Worm (Caenorhabditis elegans) whole organism, L2 larva: ENCODE results near the gene K09C8.2.
A peak's percentile ranks its signal among the peaks of the same experiment; 100 is the strongest.

Experiments
- C34F6.9 ChIP-seq: fragments of 150-350 bp; optimal IDR thresholded peaks from 2 replicates; lab custom pipeline; 2014; ENCODE audit warnings: missing biosample characterization, missing genetic modification characterization
- F13H6.1 ChIP-seq: sonication (generic microtip); optimal IDR thresholded peaks from 2 replicates; lab custom pipeline; 2016; ENCODE audit warnings: missing genetic modification characterization, missing compliant biosample characterization
- Y55F3AM.14 ChIP-seq: fragments of 200-800 bp; sonication (Bioruptor generic); optimal IDR thresholded peaks from 2 replicates; lab custom pipeline; 2018; ENCODE audit warnings: mild to moderate bottlenecking, missing genetic modification characterization, missing compliant biosample characterization
- ZK546.5 ChIP-seq: sonication (generic microtip); optimal IDR thresholded peaks from 2 replicates; lab custom pipeline; 2017; ENCODE audit warnings: missing biosample characterization, missing genetic modification characterization
- alr-1 ChIP-seq: fragments of 150-350 bp; optimal IDR thresholded peaks from 2 replicates; lab custom pipeline; 2014; ENCODE audit warnings: missing biosample characterization, missing genetic modification characterization
- aly-2 ChIP-seq: fragments of 150-350 bp; optimal IDR thresholded peaks from 2 replicates; lab custom pipeline; 2014; ENCODE audit warnings: missing biosample characterization, missing genetic modification characterization
- ama-1 ChIP-seq: fragments of 150-350 bp; optimal IDR thresholded peaks from 2 replicates; lab custom pipeline; 2018; ENCODE audit warnings: inconsistent platforms
- blmp-1 ChIP-seq: sonication (generic microtip); optimal IDR thresholded peaks from 2 replicates; lab custom pipeline; 2017; ENCODE audit warnings: missing genetic modification characterization, mild to moderate bottlenecking, missing compliant biosample characterization, antibody characterized with exemption, moderate library complexity; ENCODE audit not compliant: insufficient read depth
- crh-2 ChIP-seq: sonication (generic microtip); optimal IDR thresholded peaks from 2 replicates; lab custom pipeline; 2017; ENCODE audit warnings: missing biosample characterization, missing genetic modification characterization
- dmd-4 ChIP-seq: sonication (generic microtip); optimal IDR thresholded peaks from 2 replicates; lab custom pipeline; 2017; ENCODE audit warnings: missing biosample characterization, missing genetic modification characterization
- egl-27 ChIP-seq: sonication (generic microtip); optimal IDR thresholded peaks from 3 replicates; lab custom pipeline; 2017; ENCODE audit warnings: missing biosample characterization, missing genetic modification reagents, missing genetic modification characterization
- elt-1 ChIP-seq: fragments of 150-350 bp; optimal IDR thresholded peaks from 2 replicates; lab custom pipeline; 2014; ENCODE audit warnings: missing biosample characterization, missing genetic modification characterization
- elt-3 ChIP-seq: sonication (generic microtip); optimal IDR thresholded peaks from 2 replicates; lab custom pipeline; 2017; ENCODE audit warnings: missing biosample characterization, missing genetic modification characterization
- fos-1 ChIP-seq: fragments of 150-350 bp; optimal IDR thresholded peaks from 2 replicates; lab custom pipeline; 2014; ENCODE audit warnings: missing biosample characterization, missing genetic modification characterization
- gmeb-1 ChIP-seq: fragments of 150-350 bp; optimal IDR thresholded peaks from 2 replicates; lab custom pipeline; 2014; ENCODE audit warnings: missing biosample characterization, missing genetic modification characterization
- lin-11 ChIP-seq: fragments of 150-350 bp; sonication (generic microtip); optimal IDR thresholded peaks from 2 replicates; lab custom pipeline; 2014; ENCODE audit warnings: missing biosample characterization, missing genetic modification characterization, inconsistent platforms, mixed read lengths
- lin-13 ChIP-seq: fragments of 150-350 bp; optimal IDR thresholded peaks from 2 replicates; lab custom pipeline; 2014; ENCODE audit warnings: missing biosample characterization, missing genetic modification reagents, missing genetic modification characterization
- lin-39 ChIP-seq: fragments of 150-350 bp; optimal IDR thresholded peaks from 2 replicates; lab custom pipeline; 2014; ENCODE audit warnings: missing biosample characterization, missing genetic modification reagents, missing genetic modification characterization
- lsy-2 ChIP-seq, 2 experiments: fragments of 150-350 bp in 1 of 2; sonication (generic microtip) in 1 of 2; optimal IDR thresholded peaks; 2 replicates each; lab custom pipeline; 2014 to 2017; ENCODE audit warnings: missing biosample characterization in 2 of 2, missing genetic modification characterization in 2 of 2
- mab-5 ChIP-seq: fragments of 150-350 bp; optimal IDR thresholded peaks from 2 replicates; lab custom pipeline; 2014; ENCODE audit warnings: missing biosample characterization, missing genetic modification characterization
- mbf-1 ChIP-seq: sonication (generic microtip); optimal IDR thresholded peaks from 2 replicates; lab custom pipeline; 2017; ENCODE audit warnings: missing biosample characterization, missing genetic modification characterization
- mdl-1 ChIP-seq, 2 experiments: fragments of 150-350 bp in 1 of 2; sonication (generic microtip) in 1 of 2; optimal IDR thresholded peaks; 2 replicates each; lab custom pipeline; 2017; ENCODE audit warnings: missing biosample characterization in 2 of 2, missing genetic modification characterization in 2 of 2
- nhr-10 ChIP-seq: sonication (generic microtip); optimal IDR thresholded peaks from 2 replicates; lab custom pipeline; 2017; ENCODE audit warnings: missing biosample characterization, missing genetic modification characterization
- nhr-11 ChIP-seq: fragments of 150-350 bp; optimal IDR thresholded peaks from 2 replicates; lab custom pipeline; 2014; ENCODE audit warnings: missing biosample characterization, missing genetic modification characterization
- nhr-12 ChIP-seq: fragments of 150-350 bp; optimal IDR thresholded peaks from 2 replicates; lab custom pipeline; 2014; ENCODE audit warnings: missing biosample characterization, missing genetic modification characterization
- nhr-129 ChIP-seq: fragments of 150-350 bp; optimal IDR thresholded peaks from 2 replicates; lab custom pipeline; 2014; ENCODE audit warnings: missing biosample characterization, missing genetic modification characterization
- nhr-21 ChIP-seq: fragments of 150-350 bp; optimal IDR thresholded peaks from 2 replicates; lab custom pipeline; 2014; ENCODE audit warnings: missing biosample characterization, missing genetic modification characterization
- nhr-25 ChIP-seq: fragments of 150-350 bp; sonication (generic microtip); optimal IDR thresholded peaks from 3 replicates; lab custom pipeline; 2014; ENCODE audit warnings: missing biosample characterization, missing genetic modification characterization
- nhr-6 ChIP-seq: fragments of 150-350 bp; optimal IDR thresholded peaks from 2 replicates; lab custom pipeline; 2014; ENCODE audit warnings: missing biosample characterization, missing genetic modification characterization
- nhr-77 ChIP-seq: fragments of 150-350 bp; optimal IDR thresholded peaks from 2 replicates; lab custom pipeline; 2014; ENCODE audit warnings: missing biosample characterization, missing genetic modification characterization
- peb-1 ChIP-seq: fragments of 150-350 bp; optimal IDR thresholded peaks from 2 replicates; lab custom pipeline; 2014; ENCODE audit warnings: missing biosample characterization, missing genetic modification characterization
- sem-4 ChIP-seq: fragments of 150-350 bp; optimal IDR thresholded peaks from 2 replicates; lab custom pipeline; 2014; ENCODE audit warnings: missing biosample characterization, missing genetic modification reagents, missing genetic modification characterization
- skn-1 ChIP-seq: sonication (generic microtip); optimal IDR thresholded peaks from 2 replicates; lab custom pipeline; 2017; ENCODE audit warnings: missing biosample characterization, missing genetic modification characterization
- sma-3 ChIP-seq: sonication (generic microtip); optimal IDR thresholded peaks from 2 replicates; lab custom pipeline; 2016; ENCODE audit warnings: missing genetic modification reagents, missing genetic modification characterization, missing compliant biosample characterization
- sma-9 ChIP-seq, 2 experiments: fragments of 150-350 bp in 1 of 2; sonication (generic microtip) in 1 of 2; optimal IDR thresholded peaks; 2 replicates each; lab custom pipeline; 2014 to 2016; ENCODE audit warnings: missing genetic modification characterization in 2 of 2, mild to moderate bottlenecking in 1 of 2, missing biosample characterization in 1 of 2, missing compliant biosample characterization in 1 of 2, missing genetic modification reagents in 1 of 2, moderate library complexity in 1 of 2
- snpc-4 ChIP-seq: fragments of 150-350 bp; optimal IDR thresholded peaks from 2 replicates; lab custom pipeline; 2014; ENCODE audit warnings: missing biosample characterization, missing genetic modification characterization
- unc-55 ChIP-seq: fragments of 150-350 bp; sonication (generic microtip); optimal IDR thresholded peaks from 3 replicates; lab custom pipeline; 2014; ENCODE audit warnings: missing biosample characterization, missing genetic modification reagents, missing genetic modification characterization
- zag-1 ChIP-seq: fragments of 150-350 bp; optimal IDR thresholded peaks from 2 replicates; lab custom pipeline; 2014; ENCODE audit warnings: missing biosample characterization, missing genetic modification characterization

The K09C8.2 gene

ce11 chrX:10951922-10952321, 7.3 kb upstream of the K09C8.2 start:
- TF ChIP-seq nhr-25 (tag; lab: Kevin White, UChicago) (no peak), fos-1 (tag; lab: Kevin White, UChicago) (peak; percentile 7)

- TF ChIP-seq dmd-4 (tag; lab: Kevin White, UChicago), result no peak
- no peak for TF ChIP-seq nhr-10 (tag; lab: Kevin White, UChicago)
- no peak for TF ChIP-seq sma-9 (GFP tag; optimal IDR thresholded peaks at IDR 0.05; lab: Kevin White, UChicago)
- no peak for TF ChIP-seq sma-9 (tag; optimal IDR thresholded peaks at IDR 0.05; lab: Kevin White, UChicago)
- TF ChIP-seq sma-3 (GFP tag; lab: Kevin White, UChicago), result no peak
- TF ChIP-seq nhr-12 (tag; lab: Kevin White, UChicago), result no peak
- no peak for TF ChIP-seq fos-1 (tag; lab: Kevin White, UChicago)
- no peak for TF ChIP-seq lin-11 (tag; lab: Kevin White, UChicago)
- TF ChIP-seq lin-39 (tag; lab: Kevin White, UChicago), result no peak
- no peak for TF ChIP-seq elt-1 (tag; lab: Kevin White, UChicago)
- no peak for TF ChIP-seq alr-1 (tag; lab: Kevin White, UChicago)
- no peak for TF ChIP-seq ama-1 (lab: Kevin White, UChicago)
- no peak for TF ChIP-seq mbf-1 (tag; lab: Kevin White, UChicago)
- TF ChIP-seq F13H6.1, result no peak
- no peak for TF ChIP-seq nhr-6 (tag; lab: Kevin White, UChicago)
- no peak for TF ChIP-seq C34F6.9 (tag; lab: Kevin White, UChicago)
- TF ChIP-seq snpc-4 (tag; lab: Kevin White, UChicago), result no peak
- no peak for TF ChIP-seq nhr-21 (tag; lab: Kevin White, UChicago)
- TF ChIP-seq nhr-11 (tag; lab: Kevin White, UChicago), result no peak
These were observed 5.4 kb upstream of the K09C8.2 start, which contains the start of gene pbo-4 for ce11 chrX:10953834-10954233. Gene pbo-4 (plus strand): TSS chrX:10954134.

ce11 chrX:10956972-10957678, 2.1 kb upstream of the K09C8.2 start:
- TF ChIP-seq ama-1 (lab: Kevin White, UChicago), result no peak
- TF ChIP-seq mbf-1 (tag; lab: Kevin White, UChicago), result no peak
- TF ChIP-seq sma-9 (GFP tag; optimal IDR thresholded peaks at IDR 0.05; lab: Kevin White, UChicago), result no peak
- TF ChIP-seq sma-9 (tag; optimal IDR thresholded peaks at IDR 0.05; lab: Kevin White, UChicago), result no peak
- TF ChIP-seq fos-1 (tag; lab: Kevin White, UChicago), result peak; percentile 22
- no peak for TF ChIP-seq gmeb-1 (tag; lab: Kevin White, UChicago)
- no peak for TF ChIP-seq nhr-77 (tag; lab: Kevin White, UChicago)

ce11 chrX:10958427-10958826, 809 bp upstream of the K09C8.2 start, which contains the start of gene nlp-19:
Gene nlp-19 (plus strand): TSS chrX:10958727.
- TF ChIP-seq nhr-6 (tag; lab: Kevin White, UChicago) (no peak), lin-11 (tag; lab: Kevin White, UChicago) (no peak), snpc-4 (tag; lab: Kevin White, UChicago) (no peak), sem-4 (no peak), ZK546.5 (tag; lab: Kevin White, UChicago) (no peak)

- TF ChIP-seq aly-2 (tag; lab: Kevin White, UChicago), result no peak
- no peak for TF ChIP-seq nhr-12 (tag; lab: Kevin White, UChicago)
These were observed 2.5 kb downstream of the K09C8.2 start for ce11 chrX:10961724-10962123.

- TF ChIP-seq crh-2 (tag; lab: Kevin White, UChicago) (peak; percentile 66), nhr-21 (tag; lab: Kevin White, UChicago) (peak; percentile 59), sma-9 (GFP tag; optimal IDR thresholded peaks at IDR 0.05; lab: Kevin White, UChicago) (peak; percentile 75), sma-9 (tag; optimal IDR thresholded peaks at IDR 0.05; lab: Kevin White, UChicago) (no peak), unc-55 (peak; percentile 29), Y55F3AM.14 (GFP tag; lab: Kevin White, UChicago) (peak; percentile 56), sma-3 (GFP tag; lab: Kevin White, UChicago) (peak; percentile 67), lin-13 (peak; percentile 39), egl-27 (no peak), sem-4 (no peak), blmp-1 (tag; lab: Kevin White, UChicago) (peak; percentile 1), skn-1 (peak; percentile 8), nhr-129 (tag; lab: Kevin White, UChicago) (peak; percentile 67), lsy-2 (tag; optimal IDR thresholded peaks at IDR 0.05; lab: Kevin White, UChicago) (peak in 1 of 2 experiments; percentile 19), nhr-25 (tag; lab: Kevin White, UChicago) (no peak), elt-3 (tag; lab: Kevin White, UChicago) (no peak), mab-5 (tag; lab: Kevin White, UChicago) (no peak), mdl-1 (tag; optimal IDR thresholded peaks at IDR 0.05; lab: Kevin White, UChicago) (peak in 1 of 2 experiments; percentile 4), zag-1 (tag; lab: Kevin White, UChicago) (peak; percentile 19), F13H6.1 (peak; percentile 61), peb-1 (tag; lab: Kevin White, UChicago) (no peak), mbf-1 (tag; lab: Kevin White, UChicago) (no peak), elt-1 (tag; lab: Kevin White, UChicago) (no peak)
These were observed 4.3 kb downstream of the K09C8.2 start, which contains the start of gene nas-10 for ce11 chrX:10963453-10964046. Gene nas-10 (minus strand): TSS chrX:10963503.
